Fruit fly (Drosophila melanogaster) whole organism, embryonic: ENCODE results near the gene AGO2.

ENCODE experiments used
- Ada2b ChIP-seq: fragments of 200-800 bp; sonication (Bioruptor generic); IDR thresholded peaks from 2 replicates; pipeline ENCODE4 v1.3.6; 2022; ENCODE audit warnings: missing biosample characterization, missing genetic modification characterization
- Bteb2 ChIP-seq: fragments of 200-800 bp; sonication (Bioruptor generic); optimal IDR thresholded peaks from 2 replicates; lab custom pipeline; 2016; ENCODE audit warnings: missing biosample characterization, missing genetic modification characterization
- CG10431 ChIP-seq: fragments of 200-800 bp; sonication (Bioruptor generic); optimal IDR thresholded peaks from 3 replicates; lab custom pipeline; 2018; ENCODE audit warnings: missing biosample characterization, mild to moderate bottlenecking, missing genetic modification characterization
- CG10462 ChIP-seq: fragments of 200-800 bp; sonication (Bioruptor generic); optimal IDR thresholded peaks from 2 replicates; lab custom pipeline; 2016; ENCODE audit warnings: missing biosample characterization, missing genetic modification characterization
- CG10959 ChIP-seq: fragments of 200-800 bp; sonication (Bioruptor generic); IDR thresholded peaks from 2 replicates; pipeline ENCODE4 v1.3.6; 2022; ENCODE audit warnings: missing biosample characterization, missing genetic modification characterization
- CG11093 ChIP-seq: fragments of 200-800 bp; sonication (Bioruptor generic); IDR thresholded peaks from 3 replicates; pipeline ENCODE4 v1.3.6; 2022; ENCODE audit warnings: missing biosample characterization, missing genetic modification characterization
- CG1233 ChIP-seq: fragments of 200-800 bp; sonication (Bioruptor generic); optimal IDR thresholded peaks from 4 replicates; lab custom pipeline; 2018; ENCODE audit warnings: missing biosample characterization, mild to moderate bottlenecking, missing genetic modification characterization
- CG12659 ChIP-seq: fragments of 200-800 bp; sonication (Bioruptor generic); optimal IDR thresholded peaks from 3 replicates; lab custom pipeline; 2017; ENCODE audit warnings: mild to moderate bottlenecking, missing biosample characterization, missing genetic modification reagents, missing genetic modification characterization
- CG12942 ChIP-seq: fragments of 200-800 bp; sonication (Bioruptor generic); optimal IDR thresholded peaks from 3 replicates; lab custom pipeline; 2016; ENCODE audit warnings: missing biosample characterization, missing genetic modification characterization
- CG14050 ChIP-seq: fragments of 200-800 bp; sonication (Bioruptor generic); IDR thresholded peaks from 3 replicates; pipeline ENCODE4 v1.3.6; 2022; ENCODE audit warnings: missing biosample characterization, missing genetic modification characterization
- CG14441 ChIP-seq: fragments of 200-800 bp; sonication (Bioruptor generic); IDR thresholded peaks from 2 replicates; pipeline ENCODE4 v1.3.6; 2022; ENCODE audit warnings: missing biosample characterization, missing genetic modification characterization
- CG15514 ChIP-seq: fragments of 200-800 bp; sonication (Bioruptor generic); optimal IDR thresholded peaks from 3 replicates; lab custom pipeline; 2017; ENCODE audit warnings: missing biosample characterization, missing genetic modification characterization, mild to moderate bottlenecking, moderate library complexity, missing genetic modification reagents
- CG15601 ChIP-seq: fragments of 200-800 bp; sonication (Bioruptor generic); optimal IDR thresholded peaks from 3 replicates; lab custom pipeline; 2019; ENCODE audit warnings: missing biosample characterization, mild to moderate bottlenecking, missing genetic modification characterization, moderate library complexity
- CG16815 ChIP-seq: fragments of 200-800 bp; sonication (Bioruptor generic); optimal IDR thresholded peaks from 3 replicates; lab custom pipeline; 2017; ENCODE audit warnings: missing biosample characterization, mild to moderate bottlenecking, missing genetic modification characterization
- CG17912 ChIP-seq: fragments of 200-800 bp; sonication (Bioruptor generic); optimal IDR thresholded peaks from 2 replicates; lab custom pipeline; 2018; ENCODE audit warnings: missing biosample characterization, mild to moderate bottlenecking, missing genetic modification characterization
- CG2116 ChIP-seq: fragments of 200-800 bp; sonication (Bioruptor generic); optimal IDR thresholded peaks from 3 replicates; lab custom pipeline; 2018; ENCODE audit warnings: missing biosample characterization, mild to moderate bottlenecking, missing genetic modification characterization
- CG3726 ChIP-seq: fragments of 200-800 bp; sonication (Bioruptor generic); IDR thresholded peaks from 3 replicates; pipeline ENCODE4, ENCODE4 v1.3.6; 2022; ENCODE audit warnings: missing biosample characterization, missing genetic modification characterization
- CG4328 ChIP-seq: fragments of 200-800 bp; sonication (Bioruptor generic); optimal IDR thresholded peaks from 3 replicates; lab custom pipeline; 2017; ENCODE audit warnings: missing biosample characterization, missing genetic modification reagents, missing genetic modification characterization
- CG4730 ChIP-seq: fragments of 200-800 bp; sonication (Bioruptor generic); IDR thresholded peaks from 2 replicates; pipeline ENCODE4 v1.3.6; 2022; ENCODE audit warnings: missing biosample characterization, missing genetic modification characterization
- CG4854 ChIP-seq: fragments of 200-800 bp; sonication (Bioruptor generic); optimal IDR thresholded peaks from 2 replicates; lab custom pipeline; 2016; ENCODE audit warnings: missing biosample characterization, missing genetic modification characterization, inconsistent platforms
- CG7556 ChIP-seq: fragments of 200-800 bp; sonication (Bioruptor generic); optimal IDR thresholded peaks from 2 replicates; lab custom pipeline; 2017; ENCODE audit warnings: missing biosample characterization, mild to moderate bottlenecking, missing genetic modification characterization
- CG8281 ChIP-seq: fragments of 200-800 bp; sonication (Bioruptor generic); optimal IDR thresholded peaks from 2 replicates; lab custom pipeline; 2018; ENCODE audit warnings: missing biosample characterization, mild to moderate bottlenecking, missing genetic modification characterization, moderate library complexity
- Camta ChIP-seq: fragments of 200-800 bp; sonication (Bioruptor generic); optimal IDR thresholded peaks from 2 replicates; lab custom pipeline; 2016; ENCODE audit warnings: missing biosample characterization, missing genetic modification characterization
- Elba2 ChIP-seq: fragments of 200-800 bp; sonication (Bioruptor generic); optimal IDR thresholded peaks from 3 replicates; lab custom pipeline; 2016; ENCODE audit warnings: missing biosample characterization, missing genetic modification characterization
- Mes4 ChIP-seq: fragments of 200-800 bp; sonication (Bioruptor generic); optimal IDR thresholded peaks from 2 replicates; lab custom pipeline; 2016; ENCODE audit warnings: missing biosample characterization, missing genetic modification characterization
- NC2α ChIP-seq: fragments of 200-800 bp; sonication (Bioruptor generic); optimal IDR thresholded peaks from 2 replicates; lab custom pipeline; 2016; ENCODE audit warnings: missing biosample characterization, missing genetic modification characterization
- NFAT ChIP-seq: fragments of 200-800 bp; sonication (Bioruptor generic); IDR thresholded peaks from 2 replicates; pipeline ENCODE4 v1.3.6; 2022; ENCODE audit warnings: missing biosample characterization, missing genetic modification characterization
- Nf-YB ChIP-seq: fragments of 200-800 bp; sonication (Bioruptor generic); optimal IDR thresholded peaks from 3 replicates; lab custom pipeline; 2019; ENCODE audit warnings: missing biosample characterization, mild to moderate bottlenecking, missing genetic modification characterization, moderate library complexity
- Poxn ChIP-seq: fragments of 200-800 bp; sonication (Bioruptor generic); IDR thresholded peaks from 2 replicates; pipeline ENCODE4 v1.3.6; 2022; ENCODE audit warnings: missing biosample characterization, missing genetic modification characterization
- TFAM ChIP-seq: fragments of 200-800 bp; sonication (Bioruptor generic); optimal IDR thresholded peaks from 2 replicates; lab custom pipeline; 2017; ENCODE audit warnings: missing biosample characterization, missing genetic modification characterization, inconsistent platforms
- Taf1 ChIP-seq: fragments of 200-800 bp; sonication (Bioruptor generic); IDR thresholded peaks from 2 replicates; pipeline ENCODE4 v1.3.6; 2022; ENCODE audit warnings: missing biosample characterization, missing genetic modification characterization
- amos ChIP-seq: fragments of 200-800 bp; sonication (Bioruptor generic); IDR thresholded peaks from 2 replicates; pipeline ENCODE4 v1.3.6; 2022; ENCODE audit warnings: missing biosample characterization, missing genetic modification characterization; ENCODE audit not compliant: partially characterized antibody
- az2 ChIP-seq: fragments of 200-800 bp; sonication (Bioruptor generic); optimal IDR thresholded peaks from 3 replicates; lab custom pipeline; 2016; ENCODE audit warnings: missing biosample characterization, missing genetic modification characterization
- bcd ChIP-seq: fragments of 200-800 bp; sonication (Bioruptor generic); optimal IDR thresholded peaks from 2 replicates; lab custom pipeline; 2017; ENCODE audit warnings: missing biosample characterization, mild to moderate bottlenecking, missing genetic modification characterization
- bowl ChIP-seq: fragments of 200-800 bp; sonication (Bioruptor generic); IDR thresholded peaks from 2 replicates; pipeline ENCODE4 v1.3.6; 2022; ENCODE audit warnings: missing biosample characterization, missing genetic modification characterization
- br ChIP-seq: fragments of >200 bp; optimal IDR thresholded peaks from 2 replicates; lab custom pipeline; 2017
- chm ChIP-seq: fragments of 200-800 bp; sonication (Bioruptor generic); IDR thresholded peaks from 2 replicates; pipeline ENCODE4 v1.3.6; 2022; ENCODE audit warnings: missing biosample characterization, missing genetic modification characterization
- corto ChIP-seq: fragments of 200-800 bp; sonication (Bioruptor generic); optimal IDR thresholded peaks from 2 replicates; lab custom pipeline; 2016; ENCODE audit warnings: missing biosample characterization, mild to moderate bottlenecking, missing genetic modification characterization, moderate library complexity
- croc ChIP-seq: fragments of 200-800 bp; sonication (Bioruptor generic); conservative IDR thresholded peaks from 3 replicates; pipeline ENCODE4 v1.3.6; 2022; ENCODE audit warnings: missing biosample characterization, missing genetic modification characterization
- en ChIP-seq: fragments of 200-800 bp; sonication (Bioruptor generic); optimal IDR thresholded peaks from 2 replicates; lab custom pipeline; 2016; ENCODE audit warnings: missing biosample characterization, missing genetic modification characterization
- fd102C ChIP-seq: fragments of 200-800 bp; sonication (Bioruptor generic); optimal IDR thresholded peaks from 2 replicates; lab custom pipeline; 2018; ENCODE audit warnings: missing biosample characterization, mild to moderate bottlenecking, missing genetic modification characterization, moderate library complexity
- fd64A ChIP-seq: fragments of 200-800 bp; sonication (Bioruptor generic); optimal IDR thresholded peaks from 3 replicates; lab custom pipeline; 2018; ENCODE audit warnings: missing biosample characterization, mild to moderate bottlenecking, missing genetic modification characterization
- jing ChIP-seq: fragments of 200-800 bp; sonication (Bioruptor generic); optimal IDR thresholded peaks from 2 replicates; lab custom pipeline; 2018; ENCODE audit warnings: missing biosample characterization, mild to moderate bottlenecking, missing genetic modification characterization
- kni ChIP-seq: fragments of 200-800 bp; sonication (Bioruptor generic); optimal IDR thresholded peaks from 3 replicates; lab custom pipeline; 2017; ENCODE audit warnings: mild to moderate bottlenecking, missing biosample characterization, missing genetic modification reagents, missing genetic modification characterization
- pb ChIP-seq: fragments of 200-800 bp; sonication (Bioruptor generic); optimal IDR thresholded peaks from 3 replicates; lab custom pipeline; 2016; ENCODE audit warnings: missing biosample characterization, missing genetic modification characterization
- run ChIP-seq: fragments of 200-800 bp; sonication (Bioruptor generic); optimal IDR thresholded peaks from 3 replicates; lab custom pipeline; 2018; ENCODE audit warnings: missing biosample characterization, mild to moderate bottlenecking, missing genetic modification characterization
- schlank ChIP-seq: fragments of 200-800 bp; sonication (Bioruptor generic); optimal IDR thresholded peaks from 2 replicates; lab custom pipeline; 2018; ENCODE audit warnings: missing biosample characterization, mild to moderate bottlenecking, missing genetic modification characterization
- sisA ChIP-seq: fragments of 200-800 bp; sonication (Bioruptor generic); IDR thresholded peaks from 2 replicates; pipeline ENCODE4 v1.3.6; 2022; ENCODE audit warnings: missing biosample characterization, missing genetic modification characterization
- slp2 ChIP-seq: fragments of 200-800 bp; sonication (Bioruptor generic); optimal IDR thresholded peaks from 2 replicates; lab custom pipeline; 2016; ENCODE audit warnings: missing biosample characterization, missing genetic modification characterization

The AGO2 gene

dm6 chr3L:15534274-15535227 is 19.4 kb upstream of the AGO2 start (continued):
- peak; percentile 92 for TF ChIP-seq CG7556 (GFP tag; lab: Kevin White, UChicago)
- peak; percentile 67 for TF ChIP-seq CG1233
- TF ChIP-seq jing (GFP tag; lab: Kevin White, UChicago): peak; percentile 37
- no peak for TF ChIP-seq bowl (GFP tag; lab: Robert Waterston, UW)
- no peak for TF ChIP-seq chm (GFP tag; lab: Robert Waterston, UW)
- TF ChIP-seq NFAT (GFP tag; lab: Robert Waterston, UW): no peak
- peak; percentile 65 for TF ChIP-seq az2
- no peak for TF ChIP-seq Elba2
- TF ChIP-seq TFAM (GFP tag; lab: Kevin White, UChicago): no peak
- no peak; the same call in 2 of the 3 replicates for TF ChIP-seq CG14050 (GFP tag; lab: Robert Waterston, UW)
- TF ChIP-seq run (tag; lab: Kevin White, UChicago): no peak
- TF ChIP-seq CG3726 (GFP tag; lab: Robert Waterston, UW): no peak
- no peak for TF ChIP-seq NC2α
- TF ChIP-seq CG4328 (GFP tag; lab: Kevin White, UChicago): peak; percentile 50
- TF ChIP-seq pb: no peak
- TF ChIP-seq schlank: no peak
- TF ChIP-seq Nf-YB: peak; percentile 62
- peak; percentile 15 for TF ChIP-seq CG10431 (GFP tag; lab: Kevin White, UChicago)
- peak; percentile 72 for TF ChIP-seq bcd (GFP tag; lab: Kevin White, UChicago)
- TF ChIP-seq fd102C (GFP tag; lab: Kevin White, UChicago): no peak
- TF ChIP-seq CG4730 (GFP tag; lab: Robert Waterston, UW): no peak
- TF ChIP-seq croc (GFP tag; lab: Robert Waterston, UW): no peak
- TF ChIP-seq CG4854 (GFP tag; lab: Kevin White, UChicago): no peak
- TF ChIP-seq CG2116 (GFP tag; lab: Kevin White, UChicago): no peak
- peak; percentile 18 for TF ChIP-seq en
- TF ChIP-seq CG17912: no peak
- TF ChIP-seq CG11093 (GFP tag; lab: Robert Waterston, UW): 0 out of 3 replicates have a peak, but pooled peaks have one; percentile 16
- TF ChIP-seq Poxn: no peak
- peak; percentile 61 for TF ChIP-seq sisA
- peak; percentile 7; the same call in 1 of the 2 replicates for TF ChIP-seq Ada2b (GFP tag; lab: Robert Waterston, UW)
- TF ChIP-seq fd64A (GFP tag; lab: Kevin White, UChicago): no peak
- TF ChIP-seq Bteb2 (GFP tag; lab: Kevin White, UChicago): peak; percentile 51
- TF ChIP-seq CG10959 (GFP tag; lab: Robert Waterston, UW): no peak
- no peak for TF ChIP-seq CG8281 (tag; lab: Kevin White, UChicago)
- TF ChIP-seq kni: peak; percentile 99
- peak; percentile 46 for TF ChIP-seq Mes4 (GFP tag; lab: Kevin White, UChicago)
- peak; percentile 51 for TF ChIP-seq Camta (GFP tag; lab: Kevin White, UChicago)
- peak; percentile 77 for TF ChIP-seq CG16815 (GFP tag; lab: Kevin White, UChicago)
- TF ChIP-seq amos: no peak
- peak; percentile 77 for TF ChIP-seq CG12659 (GFP tag; lab: Kevin White, UChicago)
- TF ChIP-seq CG14441 (GFP tag; lab: Robert Waterston, UW): peak; percentile 61; the same call in 1 of the 2 replicates
- no peak for TF ChIP-seq br (lab: Kevin White, UChicago)
- TF ChIP-seq CG15514 (GFP tag; lab: Kevin White, UChicago): no peak
- TF ChIP-seq CG12942: peak; percentile 43
- TF ChIP-seq Taf1 (GFP tag; lab: Robert Waterston, UW): 0 out of 2 replicates have a peak, but pooled peaks have one; percentile 28
- no peak for TF ChIP-seq corto (GFP tag; lab: Kevin White, UChicago)
- TF ChIP-seq CG15601 (tag; lab: Kevin White, UChicago): peak; percentile 42
- TF ChIP-seq CG10462: peak; percentile 49
- peak; percentile 41 for TF ChIP-seq slp2 (GFP tag; lab: Kevin White, UChicago)
